Fruit fly (Drosophila melanogaster): Measurements from ENCODE around the gene Nost.

Gene Nost

DNA sequence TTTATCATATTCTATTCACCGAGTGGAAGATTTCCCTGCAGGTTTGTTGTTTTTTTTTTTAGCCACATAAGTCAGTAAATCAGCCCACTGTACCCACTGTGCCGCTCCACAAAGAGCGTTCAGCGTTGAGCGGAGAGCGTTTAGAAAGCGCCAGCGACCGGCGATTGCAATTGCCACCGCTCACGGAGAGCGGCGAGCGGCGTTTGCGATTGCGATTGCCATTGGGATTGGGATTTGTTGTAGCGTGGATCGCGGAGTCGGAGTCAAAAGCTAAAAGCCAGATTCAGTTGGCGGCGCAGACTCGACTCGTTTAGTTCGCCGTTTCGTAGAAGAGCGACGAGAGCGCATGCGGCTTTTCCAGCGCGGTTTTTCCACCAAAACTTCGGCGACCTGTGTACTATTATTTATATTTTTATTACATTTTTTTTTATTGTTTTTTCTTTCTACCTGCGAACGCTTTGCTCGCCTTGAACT lies at the start of gene Nost:
Gene Nost (plus strand): TSS at position 306 of the 474 bp plus-strand sequence.
- TF ChIP-seq HLH106 (tag; optimal IDR thresholded peaks at IDR 0.05) (no peak), CG32264 (GFP tag; optimal IDR thresholded peaks at IDR 0.05) (no peak), br (GFP tag; optimal IDR thresholded peaks at IDR 0.05) (no peak), sage (GFP tag; optimal IDR thresholded peaks at IDR 0.05) (no peak), dl (GFP tag; optimal IDR thresholded peaks at IDR 0.05; ENCODE audit: insufficient read depth in 1 of 2, partially characterized antibody in 2 of 2) (peak; percentile 92 to 95), Rel (GFP tag; optimal IDR thresholded peaks at IDR 0.05) (no peak), Rel (tag; optimal IDR thresholded peaks at IDR 0.05) (peak; percentile 2), GATAd (GFP tag; optimal IDR thresholded peaks at IDR 0.05) (no peak), pan (optimal IDR thresholded peaks at IDR 0.05) (no peak), Sp1 (GFP tag; optimal IDR thresholded peaks at IDR 0.05) (peak; percentile 2), Hr83 (GFP tag; optimal IDR thresholded peaks at IDR 0.05; ENCODE audit: poor library complexity, severe bottlenecking) (no peak), CrebA (GFP tag; optimal IDR thresholded peaks at IDR 0.05; ENCODE audit: borderline replicate concordance) (peak; percentile 24), jim (GFP tag; optimal IDR thresholded peaks at IDR 0.05) (no peak), h (GFP tag; optimal IDR thresholded peaks at IDR 0.05) (peak; percentile 31), Vsx2 (GFP tag; optimal IDR thresholded peaks at IDR 0.05; ENCODE audit: partially characterized antibody) (peak; percentile 85), Dif (GFP tag; optimal IDR thresholded peaks at IDR 0.05; ENCODE audit: partially characterized antibody) (peak; percentile 95)

- TF ChIP-seq Hnf4 (GFP tag; optimal IDR thresholded peaks at IDR 0.05): no peak
- no peak for TF ChIP-seq br (GFP tag; optimal IDR thresholded peaks at IDR 0.05)
- TF ChIP-seq CG32264 (GFP tag; optimal IDR thresholded peaks at IDR 0.05): no peak
- TF ChIP-seq Vsx2 (GFP tag; optimal IDR thresholded peaks at IDR 0.05; ENCODE audit: partially characterized antibody): no peak
- no peak for TF ChIP-seq psq (GFP tag; optimal IDR thresholded peaks at IDR 0.05)
- TF ChIP-seq Hr83 (GFP tag; optimal IDR thresholded peaks at IDR 0.05; ENCODE audit: poor library complexity, severe bottlenecking): no peak
- TF ChIP-seq OdsH (GFP tag; optimal IDR thresholded peaks at IDR 0.05): no peak
- no peak for TF ChIP-seq CrebA (GFP tag; optimal IDR thresholded peaks at IDR 0.05; ENCODE audit: borderline replicate concordance)
Measured at dm6 chrX:8984342-8984741, 45.7 kb upstream of the Nost start, which contains the start of gene CG12662. Gene CG12662, minus strand, starts transcription at chrX:8984442.

DNA sequence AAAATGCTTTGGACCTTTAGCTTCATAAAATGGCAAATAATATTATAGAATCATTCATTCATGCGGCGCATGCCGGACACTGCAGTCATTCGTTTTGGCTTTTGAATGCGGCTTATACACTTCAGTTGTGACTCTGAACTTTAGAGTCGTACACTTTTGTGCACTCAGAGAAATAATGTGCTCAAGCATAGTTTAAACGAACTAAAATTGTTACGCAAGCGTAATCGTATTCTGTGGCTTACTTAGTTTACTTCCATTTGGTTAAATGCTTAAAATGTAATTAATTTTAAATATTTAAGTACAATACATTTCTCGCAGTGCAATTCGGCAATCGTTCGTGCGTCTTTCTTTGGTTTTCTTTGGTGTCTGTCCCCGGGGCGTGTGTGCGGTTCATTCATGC lies 25.7 kb upstream of the Nost start:
- no peak for TF ChIP-seq Hr78 (GFP tag; optimal IDR thresholded peaks at IDR 0.05)
- no peak for TF ChIP-seq dsf (GFP tag; optimal IDR thresholded peaks at IDR 0.05; ENCODE audit: borderline replicate concordance)
- TF ChIP-seq br (GFP tag; optimal IDR thresholded peaks at IDR 0.05): no peak
- TF ChIP-seq N (GFP tag; optimal IDR thresholded peaks at IDR 0.05): no peak
- peak; percentile 57 for TF ChIP-seq Sp1 (GFP tag; optimal IDR thresholded peaks at IDR 0.05)
- TF ChIP-seq usp (GFP tag; optimal IDR thresholded peaks at IDR 0.05): no peak
- no peak for TF ChIP-seq Dfd (GFP tag; optimal IDR thresholded peaks at IDR 0.05)
- no peak for TF ChIP-seq sage (GFP tag; optimal IDR thresholded peaks at IDR 0.05)
- TF ChIP-seq CG9705 (GFP tag; optimal IDR thresholded peaks at IDR 0.05): no peak
- TF ChIP-seq Vsx2 (GFP tag; optimal IDR thresholded peaks at IDR 0.05; ENCODE audit: partially characterized antibody): no peak
- no peak for TF ChIP-seq Mio (GFP tag; optimal IDR thresholded peaks at IDR 0.05)
- TF ChIP-seq rgr (GFP tag; optimal IDR thresholded peaks at IDR 0.05): peak; percentile 9
- no peak for TF ChIP-seq dl (GFP tag; optimal IDR thresholded peaks at IDR 0.05; ENCODE audit: insufficient read depth in 1 of 2, partially characterized antibody in 2 of 2)
- TF ChIP-seq HLH106 (tag; optimal IDR thresholded peaks at IDR 0.05): peak; percentile 52
- TF ChIP-seq psq (GFP tag; optimal IDR thresholded peaks at IDR 0.05): peak; percentile 20
- TF ChIP-seq Jra (GFP tag; optimal IDR thresholded peaks at IDR 0.05): no peak
- peak in 1 of 2 experiments; percentile 34 for TF ChIP-seq foxo (GFP tag; optimal IDR thresholded peaks at IDR 0.05)
- TF ChIP-seq tai (GFP tag; optimal IDR thresholded peaks at IDR 0.05): no peak
- no peak for TF ChIP-seq Dif (GFP tag; optimal IDR thresholded peaks at IDR 0.05; ENCODE audit: partially characterized antibody)
- no peak for TF ChIP-seq ey (GFP tag; optimal IDR thresholded peaks at IDR 0.05)
- TF ChIP-seq lola (GFP tag; optimal IDR thresholded peaks at IDR 0.05): no peak
- TF ChIP-seq Myc (optimal IDR thresholded peaks at IDR 0.05): no peak
- no peak for TF ChIP-seq brk (GFP tag; optimal IDR thresholded peaks at IDR 0.05)
- TF ChIP-seq Rel (GFP tag; optimal IDR thresholded peaks at IDR 0.05): no peak
- TF ChIP-seq Rel (tag; optimal IDR thresholded peaks at IDR 0.05): no peak
- no peak for TF ChIP-seq woc (GFP tag; optimal IDR thresholded peaks at IDR 0.05)
- TF ChIP-seq sv (GFP tag; optimal IDR thresholded peaks at IDR 0.05): no peak
- peak; percentile 22 for TF ChIP-seq h (GFP tag; optimal IDR thresholded peaks at IDR 0.05)
- no peak for TF ChIP-seq Abd-B (GFP tag; optimal IDR thresholded peaks at IDR 0.05)
- TF ChIP-seq Hr83 (GFP tag; optimal IDR thresholded peaks at IDR 0.05; ENCODE audit: poor library complexity, severe bottlenecking): no peak
- no peak for TF ChIP-seq pan (optimal IDR thresholded peaks at IDR 0.05)
- TF ChIP-seq dmrt93B (GFP tag; optimal IDR thresholded peaks at IDR 0.05): peak; percentile 21
- no peak for TF ChIP-seq OdsH (GFP tag; optimal IDR thresholded peaks at IDR 0.05)
- no peak for TF ChIP-seq CrebA (GFP tag; optimal IDR thresholded peaks at IDR 0.05; ENCODE audit: borderline replicate concordance)
- TF ChIP-seq GATAd (GFP tag; optimal IDR thresholded peaks at IDR 0.05): no peak
- TF ChIP-seq Hnf4 (GFP tag; optimal IDR thresholded peaks at IDR 0.05): no peak
- no peak for TF ChIP-seq jim (GFP tag; optimal IDR thresholded peaks at IDR 0.05)
- no peak for TF ChIP-seq CG32264 (GFP tag; optimal IDR thresholded peaks at IDR 0.05)
- TF ChIP-seq fru (GFP tag; optimal IDR thresholded peaks at IDR 0.05): peak; percentile 4

All from whole organism, wandering third instar larva.